Worm (Caenorhabditis elegans) whole organism, L2 larva: ENCODE results near the gene C03A3.3.

Experiments used
- aly-2 ChIP-seq: fragments of 150-350 bp; optimal IDR thresholded peaks from 2 replicates; lab custom pipeline; 2014; ENCODE audit warnings: missing biosample characterization, missing genetic modification characterization
- ama-1 ChIP-seq: fragments of 150-350 bp; optimal IDR thresholded peaks from 2 replicates; lab custom pipeline; 2018; ENCODE audit warnings: inconsistent platforms
- dmd-4 ChIP-seq: sonication (generic microtip); optimal IDR thresholded peaks from 2 replicates; lab custom pipeline; 2017; ENCODE audit warnings: missing biosample characterization, missing genetic modification characterization
- mdl-1 ChIP-seq, 2 experiments: fragments of 150-350 bp in 1 of 2; sonication (generic microtip) in 1 of 2; optimal IDR thresholded peaks; 2 replicates each; lab custom pipeline; 2017; ENCODE audit warnings: missing biosample characterization in 2 of 2, missing genetic modification characterization in 2 of 2
- nhr-12 ChIP-seq: fragments of 150-350 bp; optimal IDR thresholded peaks from 2 replicates; lab custom pipeline; 2014; ENCODE audit warnings: missing biosample characterization, missing genetic modification characterization
- nhr-25 ChIP-seq: fragments of 150-350 bp; sonication (generic microtip); optimal IDR thresholded peaks from 3 replicates; lab custom pipeline; 2014; ENCODE audit warnings: missing biosample characterization, missing genetic modification characterization

DNA sequence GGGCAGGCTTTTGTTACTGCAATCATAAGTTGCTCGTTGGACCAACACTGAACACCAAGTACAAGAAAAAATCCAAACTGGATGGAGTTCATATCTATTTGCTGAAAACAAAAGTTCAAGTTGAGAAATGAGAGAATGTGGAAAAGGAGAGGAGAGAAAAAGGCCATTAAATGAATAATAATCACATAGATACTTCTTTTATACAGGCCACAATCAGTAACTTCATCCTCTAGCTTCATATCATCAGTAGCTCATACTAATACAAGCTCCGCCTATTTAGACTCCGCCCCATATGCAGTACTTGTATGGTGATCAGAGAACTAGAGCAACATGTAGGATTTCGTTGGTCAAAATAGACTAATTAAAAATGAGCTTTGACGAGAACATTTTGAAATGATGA is 10.4 kb upstream of the C03A3.3 start, which contains the start of gene F38B2.2:
- TF ChIP-seq nhr-25 (tag; lab: Kevin White, UChicago) (no peak), nhr-12 (tag; lab: Kevin White, UChicago) (no peak), dmd-4 (tag; lab: Kevin White, UChicago) (no peak), ama-1 (lab: Kevin White, UChicago) (no peak), mdl-1 (tag; optimal IDR thresholded peaks at IDR 0.05; lab: Kevin White, UChicago) (no peak), aly-2 (tag; lab: Kevin White, UChicago) (no peak)
